Worm (Caenorhabditis elegans) whole organism, mixed stage, embryonic: ENCODE results near the gene srt-16.

ENCODE experiments used
- ceh-43 ChIP-seq: fragments of 200-800 bp; sonication (Bioruptor generic); optimal IDR thresholded peaks from 2 replicates; lab custom pipeline; 2018; ENCODE audit warnings: mild to moderate bottlenecking, missing genetic modification characterization, moderate library complexity, missing compliant biosample characterization
- ceh-83 ChIP-seq: fragments of 200-800 bp; sonication (Bioruptor generic); optimal IDR thresholded peaks from 2 replicates; lab custom pipeline; 2018; ENCODE audit warnings: mild to moderate bottlenecking, missing genetic modification characterization, missing compliant biosample characterization
- lsy-2 ChIP-seq: fragments of 150-350 bp; optimal IDR thresholded peaks from 2 replicates; lab custom pipeline; 2014; ENCODE audit warnings: missing biosample characterization, missing genetic modification characterization
- mab-5 ChIP-seq: fragments of 150-350 bp; optimal IDR thresholded peaks from 2 replicates; lab custom pipeline; 2014; ENCODE audit warnings: missing biosample characterization, missing genetic modification characterization
- nhr-28 ChIP-seq: fragments of 150-350 bp; optimal IDR thresholded peaks from 2 replicates; lab custom pipeline; 2014; ENCODE audit warnings: missing biosample characterization, missing genetic modification characterization
- snpc-4 ChIP-seq: fragments of 150-350 bp; optimal IDR thresholded peaks from 2 replicates; lab custom pipeline; 2014; ENCODE audit warnings: missing biosample characterization, missing genetic modification characterization

DNA sequence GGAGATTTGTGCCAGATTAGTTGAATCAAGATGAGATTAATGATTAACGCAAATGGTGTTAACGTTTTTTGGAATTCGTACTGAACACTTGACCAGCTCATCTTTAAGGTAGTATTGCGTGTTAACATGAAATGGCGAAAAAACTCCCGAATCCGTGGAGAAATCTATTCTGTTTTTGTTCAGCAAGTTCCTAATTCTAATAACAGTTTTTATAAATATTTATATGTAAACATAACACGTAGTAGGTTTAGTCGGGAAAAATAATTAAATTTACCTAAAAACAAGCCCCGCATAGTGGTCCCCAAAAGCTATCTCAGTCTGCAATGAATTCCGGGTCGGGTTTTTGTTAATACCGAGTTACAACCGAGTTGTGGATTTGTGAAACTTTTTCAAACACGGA, 5.3 kb downstream of the srt-16 start, which contains the start of gene str-244:
- TF ChIP-seq ceh-43 (GFP tag; lab: Kevin White, UChicago) (no peak), nhr-28 (no peak), mab-5 (no peak), ceh-83 (GFP tag; lab: Kevin White, UChicago) (no peak), lsy-2 (tag; lab: Kevin White, UChicago) (no peak), snpc-4 (tag; lab: Kevin White, UChicago) (no peak)
